Fruit fly (Drosophila melanogaster) whole organism, pupa: ENCODE measurements around the gene MFS10.

ENCODE experiments used
- CG13204 ChIP-seq: fragments of 200-800 bp; sonication (Bioruptor generic); optimal IDR thresholded peaks from 2 replicates; lab custom pipeline; 2018; ENCODE audit warnings: missing biosample characterization, mild to moderate bottlenecking, missing genetic modification characterization, moderate library complexity
- CG15710 ChIP-seq: fragments of 200-800 bp; sonication (Bioruptor generic); optimal IDR thresholded peaks from 2 replicates; lab custom pipeline; 2018; ENCODE audit warnings: missing biosample characterization, mild to moderate bottlenecking, missing genetic modification characterization, moderate library complexity
- CG17806 ChIP-seq: fragments of 200-800 bp; sonication (Bioruptor generic); optimal IDR thresholded peaks from 2 replicates; lab custom pipeline; 2018; ENCODE audit warnings: missing biosample characterization, mild to moderate bottlenecking, missing genetic modification characterization, moderate library complexity
- CG32121 ChIP-seq: fragments of 200-800 bp; sonication (Bioruptor generic); IDR thresholded peaks from 2 replicates; pipeline ENCODE4 v1.3.6; 2022; ENCODE audit warnings: missing biosample characterization, missing genetic modification characterization
- CG8159 ChIP-seq: fragments of 200-800 bp; sonication (Bioruptor generic); optimal IDR thresholded peaks from 3 replicates; lab custom pipeline; 2018; ENCODE audit warnings: missing biosample characterization, mild to moderate bottlenecking, missing genetic modification characterization, moderate library complexity
- CG9948 ChIP-seq: fragments of 200-800 bp; sonication (Bioruptor generic); optimal IDR thresholded peaks from 2 replicates; lab custom pipeline; 2018; ENCODE audit warnings: missing biosample characterization, mild to moderate bottlenecking, missing genetic modification characterization, moderate library complexity
- Ets98B ChIP-seq: fragments of 200-800 bp; sonication (Bioruptor generic); IDR thresholded peaks from 2 replicates; pipeline ENCODE4 v1.3.6; 2022; ENCODE audit warnings: missing biosample characterization, missing genetic modification characterization
- Pif1A ChIP-seq: fragments of 200-800 bp; sonication (Bioruptor generic); optimal IDR thresholded peaks from 3 replicates; lab custom pipeline; 2016; ENCODE audit warnings: missing biosample characterization, missing genetic modification characterization
- Snoo ChIP-seq: fragments of 200-800 bp; sonication (Bioruptor generic); optimal IDR thresholded peaks from 3 replicates; lab custom pipeline; 2017; ENCODE audit warnings: missing biosample characterization, mild to moderate bottlenecking, missing genetic modification characterization, inconsistent platforms

DNA sequence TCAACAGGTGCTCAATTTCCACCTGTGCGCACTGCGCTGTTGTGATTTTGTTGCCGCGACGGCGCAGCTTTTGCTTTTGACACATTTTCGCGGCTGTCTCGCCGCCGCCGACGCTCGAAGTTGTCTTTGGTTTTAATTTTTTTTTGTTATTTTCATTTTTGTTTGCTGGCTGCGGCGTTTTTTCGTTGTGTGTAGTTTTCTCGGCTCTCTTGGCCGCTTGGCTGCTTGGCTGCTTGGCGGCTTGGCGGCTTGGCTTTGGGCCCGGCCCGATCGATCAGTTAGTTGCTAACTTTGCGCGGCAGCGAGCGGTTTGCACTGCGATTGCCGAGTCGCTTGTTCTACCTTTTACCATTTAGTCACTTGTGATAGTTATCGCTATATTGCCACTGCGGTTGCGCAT, 14.0 kb upstream of the MFS10 start, which contains the start of gene CG42237:
- TF ChIP-seq Pif1A (GFP tag; lab: Kevin White, UChicago) (peak; percentile 14), CG9948 (tag; lab: Kevin White, UChicago) (no peak), CG17806 (tag; lab: Kevin White, UChicago) (no peak), CG32121 (GFP tag; lab: Robert Waterston, UW) (0 out of 2 replicates have a peak, but pooled peaks have one; percentile 17), CG8159 (tag; lab: Kevin White, UChicago) (no peak), Ets98B (GFP tag; lab: Robert Waterston, UW) (peak; percentile 49), CG15710 (tag; lab: Kevin White, UChicago) (peak; percentile 12), CG13204 (GFP tag; lab: Kevin White, UChicago) (peak; percentile 60), Snoo (no peak)
